Fruit fly (Drosophila melanogaster) whole organism, embryonic: ENCODE data around the gene Ubc4.

Source experiments
- Bdp1 ChIP-seq: fragments of 200-800 bp; sonication (Bioruptor generic); optimal IDR thresholded peaks from 3 replicates; lab custom pipeline; 2016; ENCODE audit warnings: missing biosample characterization, missing genetic modification characterization
- CG10321 ChIP-seq: fragments of 200-800 bp; sonication (Bioruptor generic); IDR thresholded peaks from 2 replicates; pipeline ENCODE4 v1.3.6; 2022; ENCODE audit warnings: missing biosample characterization, missing genetic modification characterization
- CG10462 ChIP-seq: fragments of 200-800 bp; sonication (Bioruptor generic); optimal IDR thresholded peaks from 2 replicates; lab custom pipeline; 2016; ENCODE audit warnings: missing biosample characterization, missing genetic modification characterization
- CG11398 ChIP-seq: fragments of 200-800 bp; sonication (Bioruptor generic); optimal IDR thresholded peaks from 2 replicates; lab custom pipeline; 2016; ENCODE audit warnings: missing biosample characterization, missing genetic modification characterization
- CG13894 ChIP-seq: fragments of 200-800 bp; sonication (Bioruptor generic); optimal IDR thresholded peaks from 3 replicates; lab custom pipeline; 2018; ENCODE audit warnings: missing biosample characterization, mild to moderate bottlenecking, missing genetic modification characterization, moderate library complexity
- CG14667 ChIP-seq: fragments of 200-800 bp; sonication (Bioruptor generic); IDR thresholded peaks from 2 replicates; pipeline ENCODE4 v1.3.6; 2022; ENCODE audit warnings: missing biosample characterization, missing genetic modification characterization
- CG15479 ChIP-seq: fragments of 200-800 bp; sonication (Bioruptor generic); optimal IDR thresholded peaks from 3 replicates; lab custom pipeline; 2019; ENCODE audit warnings: missing biosample characterization, mild to moderate bottlenecking, missing genetic modification characterization, moderate library complexity
- CG1647 ChIP-seq: fragments of 200-800 bp; sonication (Bioruptor generic); optimal IDR thresholded peaks from 3 replicates; lab custom pipeline; 2016; ENCODE audit warnings: missing biosample characterization, missing genetic modification characterization
- CG16813 ChIP-seq: fragments of 200-800 bp; sonication (Bioruptor generic); IDR thresholded peaks from 3 replicates; pipeline ENCODE4 v1.3.6; 2022; ENCODE audit warnings: missing biosample characterization, missing genetic modification characterization; ENCODE audit not compliant: partially characterized antibody
- CG2120 ChIP-seq: fragments of 200-800 bp; sonication (Bioruptor generic); optimal IDR thresholded peaks from 3 replicates; lab custom pipeline; 2016; ENCODE audit warnings: missing biosample characterization, missing genetic modification characterization
- CG2129 ChIP-seq: fragments of 200-800 bp; sonication (Bioruptor generic); IDR thresholded peaks from 2 replicates; pipeline ENCODE4 v1.3.6; 2022; ENCODE audit warnings: missing biosample characterization, missing genetic modification characterization; ENCODE audit not compliant: partially characterized antibody
- CG2199 ChIP-seq: fragments of 200-800 bp; sonication (Bioruptor generic); IDR thresholded peaks from 3 replicates; pipeline ENCODE4 v1.3.6; 2022; ENCODE audit warnings: missing biosample characterization, missing genetic modification characterization
- CG31365 ChIP-seq: fragments of 200-800 bp; sonication (Bioruptor generic); optimal IDR thresholded peaks from 2 replicates; lab custom pipeline; 2018; ENCODE audit warnings: missing biosample characterization, mild to moderate bottlenecking, missing genetic modification characterization
- CG31388 ChIP-seq: fragments of 200-800 bp; sonication (Bioruptor generic); optimal IDR thresholded peaks from 2 replicates; lab custom pipeline; 2016; ENCODE audit warnings: missing biosample characterization, missing genetic modification characterization
- CG34422 ChIP-seq: fragments of 200-800 bp; sonication (Bioruptor generic); IDR thresholded peaks from 3 replicates; pipeline ENCODE4 v1.3.6; 2022; ENCODE audit warnings: missing biosample characterization, missing genetic modification characterization
- CG6254 ChIP-seq: fragments of 200-800 bp; sonication (Bioruptor generic); optimal IDR thresholded peaks from 3 replicates; lab custom pipeline; 2017; ENCODE audit warnings: mild to moderate bottlenecking, missing biosample characterization, missing genetic modification reagents, missing genetic modification characterization
- CG7963 ChIP-seq: fragments of 200-800 bp; sonication (Bioruptor generic); IDR thresholded peaks from 3 replicates; pipeline ENCODE4 v1.3.6; 2022; ENCODE audit warnings: missing biosample characterization, missing genetic modification characterization; ENCODE audit not compliant: partially characterized antibody
- CG7987 ChIP-seq: fragments of 200-800 bp; sonication (Bioruptor generic); optimal IDR thresholded peaks from 2 replicates; lab custom pipeline; 2018; ENCODE audit warnings: missing biosample characterization, mild to moderate bottlenecking, missing genetic modification characterization, moderate library complexity
- CG8765 ChIP-seq: fragments of 200-800 bp; sonication (Bioruptor generic); IDR thresholded peaks from 2 replicates; pipeline ENCODE4 v1.3.6; 2022; ENCODE audit warnings: missing biosample characterization, missing genetic modification characterization
- Deaf1 ChIP-seq: fragments of 200-800 bp; optimal IDR thresholded peaks from 3 replicates; lab custom pipeline; 2019; ENCODE audit warnings: missing biosample characterization, mild to moderate bottlenecking, missing genetic modification characterization, moderate library complexity
- Dfd ChIP-seq, 2 experiments: fragments of >200 bp; optimal IDR thresholded peaks; 2 replicates each; lab custom pipeline; 2017; ENCODE audit warnings: missing biosample characterization in 2 of 2, missing genetic modification characterization in 2 of 2
- E2f2 ChIP-seq: fragments of 200-800 bp; sonication (Bioruptor generic); IDR thresholded peaks from 2 replicates; pipeline ENCODE4 v1.3.6; 2022; ENCODE audit warnings: missing biosample characterization, missing genetic modification characterization
- Gsc ChIP-seq: fragments of 200-800 bp; sonication (Bioruptor generic); IDR thresholded peaks from 2 replicates; pipeline ENCODE4 v1.3.6; 2022; ENCODE audit warnings: missing biosample characterization, missing genetic modification characterization
- Hmx ChIP-seq: fragments of 200-800 bp; sonication (Bioruptor generic); optimal IDR thresholded peaks from 2 replicates; lab custom pipeline; 2016; ENCODE audit warnings: missing biosample characterization, missing genetic modification characterization
- Hr51 ChIP-seq, 2 experiments: fragments of 200-800 bp; sonication (Bioruptor generic); optimal IDR thresholded peaks; 2 replicates in 1 of 2; 3 replicates in 1 of 2; lab custom pipeline; 2016 to 2018; ENCODE audit warnings: missing biosample characterization in 2 of 2, missing genetic modification characterization in 2 of 2, mild to moderate bottlenecking in 1 of 2, moderate library complexity in 1 of 2
- Med ChIP-seq: fragments of 200-800 bp; sonication (Bioruptor generic); peaks from one replicate; lab custom pipeline; 2016; ENCODE audit warnings: missing biosample characterization, missing genetic modification characterization, mild to moderate bottlenecking, inconsistent platforms, moderate library complexity
- Myb ChIP-seq: fragments of 200-800 bp; sonication (Bioruptor generic); optimal IDR thresholded peaks from 2 replicates; lab custom pipeline; 2016; ENCODE audit warnings: missing biosample characterization, missing genetic modification characterization
- Ptx1 ChIP-seq: fragments of 200-800 bp; sonication (Bioruptor generic); IDR thresholded peaks from 2 replicates; pipeline ENCODE4 v1.3.6; 2022; ENCODE audit warnings: missing biosample characterization, missing genetic modification characterization
- Sin3A ChIP-seq: fragments of >200 bp; optimal IDR thresholded peaks from 2 replicates; lab custom pipeline; 2018
- Stat92E ChIP-seq, 3 experiments: fragments of >200 bp in 2 of 3; fragments of 200-800 bp in 1 of 3; sonication (Bioruptor generic) in 1 of 3; optimal IDR thresholded peaks; 2 replicates each; lab custom pipeline; 2017 to 2019; ENCODE audit warnings: missing biosample characterization in 3 of 3, missing genetic modification characterization in 3 of 3, mild to moderate bottlenecking in 1 of 3, moderate library complexity in 1 of 3
- Xbp1 ChIP-seq: fragments of 200-800 bp; sonication (Bioruptor generic); optimal IDR thresholded peaks from 3 replicates; lab custom pipeline; 2016; ENCODE audit warnings: missing biosample characterization, mild to moderate bottlenecking, missing genetic modification characterization
- chif ChIP-seq, 2 experiments: fragments of 200-800 bp; sonication (Bioruptor generic); optimal IDR thresholded peaks; 3 replicates each; lab custom pipeline; 2016; ENCODE audit warnings: missing biosample characterization in 2 of 2, missing genetic modification characterization in 2 of 2
- croc ChIP-seq: fragments of 200-800 bp; sonication (Bioruptor generic); conservative IDR thresholded peaks from 3 replicates; pipeline ENCODE4 v1.3.6; 2022; ENCODE audit warnings: missing biosample characterization, missing genetic modification characterization
- cwo ChIP-seq: fragments of 200-800 bp; sonication (Bioruptor generic); optimal IDR thresholded peaks from 3 replicates; lab custom pipeline; 2017; ENCODE audit warnings: missing biosample characterization, missing genetic modification characterization, mild to moderate bottlenecking, moderate library complexity, missing genetic modification reagents
- dmrt11E ChIP-seq: fragments of 200-800 bp; sonication (Bioruptor generic); optimal IDR thresholded peaks from 3 replicates; lab custom pipeline; 2018; ENCODE audit warnings: missing biosample characterization, mild to moderate bottlenecking, missing genetic modification characterization, moderate library complexity
- emc ChIP-seq: fragments of 200-800 bp; sonication (Bioruptor generic); optimal IDR thresholded peaks from 2 replicates; lab custom pipeline; 2016; ENCODE audit warnings: missing biosample characterization, missing genetic modification characterization
- ham ChIP-seq: fragments of 200-800 bp; sonication (Bioruptor generic); IDR thresholded peaks from 2 replicates; pipeline ENCODE4 v1.3.6; 2022; ENCODE audit warnings: missing biosample characterization, missing genetic modification characterization
- her ChIP-seq: fragments of 200-800 bp; sonication (Bioruptor generic); optimal IDR thresholded peaks from 2 replicates; lab custom pipeline; 2016; ENCODE audit warnings: missing biosample characterization, missing genetic modification characterization
- knrl ChIP-seq: fragments of 200-800 bp; sonication (Bioruptor generic); IDR thresholded peaks from 3 replicates; pipeline ENCODE4 v1.3.6; 2022; ENCODE audit warnings: missing biosample characterization, missing genetic modification characterization; ENCODE audit not compliant: partially characterized antibody
- mirr ChIP-seq: fragments of 200-800 bp; sonication (Bioruptor generic); optimal IDR thresholded peaks from 3 replicates; lab custom pipeline; 2018; ENCODE audit warnings: missing biosample characterization, mild to moderate bottlenecking, missing genetic modification characterization
- onecut ChIP-seq: fragments of 200-800 bp; sonication (Bioruptor generic); IDR thresholded peaks from 2 replicates; pipeline ENCODE4 v1.3.6; 2022; ENCODE audit warnings: missing biosample characterization, missing genetic modification characterization
- p53 ChIP-seq: fragments of 200-800 bp; sonication (Bioruptor generic); optimal IDR thresholded peaks from 2 replicates; lab custom pipeline; 2016; ENCODE audit warnings: missing biosample characterization, missing genetic modification characterization
- pb ChIP-seq: fragments of 200-800 bp; sonication (Bioruptor generic); optimal IDR thresholded peaks from 3 replicates; lab custom pipeline; 2016; ENCODE audit warnings: missing biosample characterization, missing genetic modification characterization
- pfk ChIP-seq: fragments of 200-800 bp; sonication (Bioruptor generic); optimal IDR thresholded peaks from 2 replicates; lab custom pipeline; 2018; ENCODE audit warnings: missing biosample characterization, mild to moderate bottlenecking, missing genetic modification characterization, moderate library complexity
- pnt ChIP-seq: fragments of 200-800 bp; sonication (Bioruptor generic); optimal IDR thresholded peaks from 3 replicates; lab custom pipeline; 2016; ENCODE audit warnings: missing biosample characterization, missing genetic modification characterization
- sd ChIP-seq: fragments of 200-800 bp; sonication (Bioruptor generic); optimal IDR thresholded peaks from 3 replicates; lab custom pipeline; 2018; ENCODE audit warnings: missing biosample characterization, mild to moderate bottlenecking, missing genetic modification characterization, moderate library complexity
- tx ChIP-seq: fragments of 200-800 bp; sonication (Bioruptor generic); optimal IDR thresholded peaks from 2 replicates; lab custom pipeline; 2016; ENCODE audit warnings: missing biosample characterization, missing genetic modification characterization

The Ubc4 gene

DNA sequence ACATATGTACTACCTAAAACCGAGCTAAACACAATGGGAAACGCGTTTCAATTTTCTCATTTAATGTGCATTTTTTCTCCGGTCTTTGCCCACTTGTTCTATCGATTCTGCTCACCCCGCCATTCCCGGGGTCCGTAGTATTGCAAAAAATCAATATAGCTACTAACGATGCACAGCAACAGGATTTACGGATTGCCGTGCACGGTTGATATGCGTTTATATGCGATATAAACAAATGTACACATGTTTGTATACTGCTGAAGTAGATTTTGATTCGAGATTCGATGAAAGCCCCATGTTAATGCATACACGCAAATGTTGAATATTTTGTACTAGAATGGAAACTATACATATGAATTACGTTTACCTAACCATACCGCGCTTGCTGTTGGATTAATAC lies 19.0 kb downstream of the Ubc4 start:
- TF ChIP-seq CG1647 (GFP tag; lab: Kevin White, UChicago) (no peak), onecut (GFP tag; lab: Robert Waterston, UW) (peak; percentile 52), her (no peak), Bdp1 (GFP tag; lab: Kevin White, UChicago) (no peak)
- TF ChIP-seq, all 482 proteins: peak for 1

DNA sequence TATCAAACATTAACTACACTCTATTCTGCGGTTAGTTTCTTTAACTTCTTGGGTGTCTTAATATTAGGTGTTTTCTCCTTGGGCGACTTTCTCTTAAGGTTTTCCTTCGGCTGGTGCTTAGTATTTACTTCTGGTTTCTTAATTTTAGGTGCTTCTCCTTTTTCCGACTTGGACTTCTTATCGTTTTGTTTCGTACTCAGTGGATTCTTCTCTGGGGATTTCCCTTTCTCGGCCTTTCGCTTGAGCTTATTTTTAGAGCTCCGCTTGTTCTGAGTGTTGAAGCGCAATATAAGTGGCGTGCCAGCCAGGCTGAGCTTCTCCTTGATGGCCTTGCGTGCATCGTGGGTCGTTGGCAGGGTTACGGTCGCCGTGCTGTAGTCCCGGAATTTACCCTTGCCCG lies 19.7 kb downstream of the Ubc4 start:
- TF ChIP-seq Dfd (GFP tag; optimal IDR thresholded peaks at IDR 0.05; lab: Kevin White, UChicago) (no peak), CG7963 (0 out of 3 replicates have a peak, but pooled peaks have one; percentile 15)

DNA sequence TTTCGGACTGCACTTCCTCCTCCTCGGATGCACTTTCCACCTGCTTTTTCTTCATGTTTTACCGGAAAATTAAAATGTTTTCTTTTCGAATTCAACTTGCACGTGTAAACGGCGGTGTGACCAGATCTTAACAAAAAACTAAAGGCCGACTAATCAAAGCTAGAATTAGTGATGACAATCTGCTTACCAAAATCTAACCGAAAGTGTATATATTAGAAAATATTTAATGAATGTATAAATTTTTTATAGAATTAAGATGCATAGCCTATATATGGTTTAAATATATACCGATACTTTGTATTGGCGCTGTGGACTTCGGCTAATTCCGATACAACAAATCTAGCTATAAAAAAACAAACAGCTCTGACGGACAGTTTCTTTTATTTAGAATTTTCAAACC lies 20.8 kb downstream of the Ubc4 start, which contains the start of the genes CG18178 and CG14174:
TSS of gene CG18178 (minus strand) at position 216 of the 400 bp plus-strand sequence.
TSS of gene CG14174 (plus strand) at position 400 of the 400 bp plus-strand sequence.
- TF ChIP-seq CG2199 (GFP tag; lab: Robert Waterston, UW) = no peak
- TF ChIP-seq CG8765 (GFP tag; lab: Robert Waterston, UW) = 0 out of 2 replicates have a peak, but pooled peaks have one; percentile 14
- peak; percentile 75 for TF ChIP-seq Xbp1
- no peak for TF ChIP-seq chif (GFP tag; optimal IDR thresholded peaks at IDR 0.05; lab: Kevin White, UChicago)
- no peak for TF ChIP-seq CG11398
- TF ChIP-seq sd (tag; lab: Kevin White, UChicago) = no peak
- TF ChIP-seq CG31388 (GFP tag; lab: Kevin White, UChicago) = no peak
- TF ChIP-seq ham = no peak
- peak; percentile 38 for TF ChIP-seq CG6254 (GFP tag; lab: Kevin White, UChicago)
- TF ChIP-seq CG13894 = peak; percentile 78
- peak; percentile 48 for TF ChIP-seq cwo
- peak in 1 of 2 experiments; percentile 71 for TF ChIP-seq Hr51 (GFP tag; optimal IDR thresholded peaks at IDR 0.05; lab: Kevin White, UChicago)
- no peak for TF ChIP-seq mirr (GFP tag; lab: Kevin White, UChicago)
- peak; percentile 5 for TF ChIP-seq Sin3A
- TF ChIP-seq tx (GFP tag; lab: Kevin White, UChicago) = no peak
- peak; percentile 23 for TF ChIP-seq CG10462 (GFP tag; lab: Kevin White, UChicago)
- TF ChIP-seq Gsc (GFP tag; lab: Robert Waterston, UW) = no peak
- no peak for TF ChIP-seq pb
- no peak for TF ChIP-seq pfk (GFP tag; lab: Kevin White, UChicago)
- TF ChIP-seq croc = peak; percentile 59; the same call in 2 of the 3 replicates
- TF ChIP-seq Hmx (GFP tag; lab: Kevin White, UChicago) = no peak
- no peak for TF ChIP-seq CG31365 (tag; lab: Kevin White, UChicago)
- TF ChIP-seq pnt (GFP tag; lab: Kevin White, UChicago) = no peak
- no peak for TF ChIP-seq CG15479 (GFP tag; lab: Kevin White, UChicago)
- TF ChIP-seq Deaf1 (tag; lab: Kevin White, UChicago) = no peak
- peak; percentile 56 for TF ChIP-seq E2f2
- TF ChIP-seq CG2129 (GFP tag; lab: Robert Waterston, UW) = 0 out of 2 replicates have a peak, but pooled peaks have one; percentile 22
- no peak for TF ChIP-seq CG10321 (GFP tag; lab: Robert Waterston, UW)
- TF ChIP-seq onecut (GFP tag; lab: Robert Waterston, UW) = peak; percentile 31; the same call in 1 of the 2 replicates
- peak; percentile 71 for TF ChIP-seq Med (GFP tag; lab: Kevin White, UChicago)
- TF ChIP-seq CG16813 (GFP tag; lab: Robert Waterston, UW) = peak; percentile 45; the same call in 2 of the 3 replicates
- no peak for TF ChIP-seq Myb (GFP tag; lab: Kevin White, UChicago)
- TF ChIP-seq Stat92E (GFP tag; optimal IDR thresholded peaks at IDR 0.05; lab: Kevin White, UChicago) = no peak
- peak; percentile 66 for TF ChIP-seq Ptx1
- TF ChIP-seq CG7987 = no peak
- no peak for TF ChIP-seq p53 (GFP tag; lab: Kevin White, UChicago)
- peak; percentile 55 for TF ChIP-seq CG14667 (GFP tag; lab: Robert Waterston, UW)
- 0 out of 3 replicates have a peak, but pooled peaks have one; percentile 26 for TF ChIP-seq knrl (GFP tag; lab: Robert Waterston, UW)
- no peak for TF ChIP-seq emc (GFP tag; lab: Kevin White, UChicago)
- TF ChIP-seq CG2120 (GFP tag; lab: Kevin White, UChicago) = peak; percentile 67
- peak; percentile 73 for TF ChIP-seq CG34422 (GFP tag; lab: Robert Waterston, UW)
- TF ChIP-seq dmrt11E (tag; lab: Kevin White, UChicago) = peak; percentile 79
